Worm (Caenorhabditis elegans): ENCODE data around the gene K10H10.13.

DNA sequence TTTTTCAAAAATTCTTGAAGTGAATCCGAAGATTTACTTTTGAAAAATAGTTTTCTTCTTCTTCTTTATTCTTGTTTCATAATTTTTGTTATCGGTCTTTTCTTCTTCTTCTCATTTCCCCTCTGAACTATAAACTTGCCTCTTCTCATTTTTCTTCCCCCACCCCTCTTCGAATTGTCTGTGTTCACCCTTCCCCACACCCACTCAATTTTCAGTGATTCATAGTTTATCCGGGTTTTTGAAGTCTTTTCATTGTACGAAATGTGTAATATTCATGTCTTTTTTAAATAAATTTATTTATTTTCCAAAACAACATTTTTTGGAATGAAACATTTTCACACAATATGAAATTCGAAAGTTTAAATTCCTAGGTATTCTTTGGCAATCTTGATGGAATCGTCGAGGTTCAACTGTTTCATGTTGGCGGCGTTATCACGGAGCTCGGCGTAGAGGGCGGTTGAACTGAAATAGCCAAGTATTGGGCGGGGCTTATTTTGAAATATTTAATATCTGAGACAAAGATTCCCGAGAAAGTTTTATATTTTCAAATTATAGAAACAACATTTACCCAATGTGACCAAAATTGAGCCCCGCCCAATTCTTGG lies 18.4 kb downstream of the K10H10.13 start:
- TF ChIP-seq lin-15B (tag; optimal IDR thresholded peaks at IDR 0.05) (no peak), snpc-4 (tag; optimal IDR thresholded peaks at IDR 0.05) (no peak), nhr-11 (tag; optimal IDR thresholded peaks at IDR 0.05) (no peak), ceh-16 (tag; optimal IDR thresholded peaks at IDR 0.05) (no peak), unc-62 (GFP tag; optimal IDR thresholded peaks at IDR 0.05) (no peak), R02D3.7 (tag; optimal IDR thresholded peaks at IDR 0.05) (no peak), unc-39 (tag; optimal IDR thresholded peaks at IDR 0.05) (no peak), ceh-28 (tag; optimal IDR thresholded peaks at IDR 0.05) (no peak), aly-2 (tag; optimal IDR thresholded peaks at IDR 0.05) (no peak), pqm-1 (tag; optimal IDR thresholded peaks at IDR 0.05) (no peak), nhr-12 (tag; optimal IDR thresholded peaks at IDR 0.05) (no peak), mdl-1 (tag; optimal IDR thresholded peaks at IDR 0.05) (no peak), nhr-77 (tag; optimal IDR thresholded peaks at IDR 0.05) (no peak)
